Fruit fly (Drosophila melanogaster) whole organism: Measurements from ENCODE around the gene CG5346.

ENCODE experiments used
- CG8478 ChIP-seq: fragments of >200 bp; optimal IDR thresholded peaks from 2 replicates; lab custom pipeline; 2018; ENCODE audit warnings: inconsistent platforms
- Dll ChIP-seq: fragments of >200 bp; optimal IDR thresholded peaks from 2 replicates; lab custom pipeline; 2017
- EcR ChIP-seq, 2 experiments: fragments of >200 bp; optimal IDR thresholded peaks; 2 replicates each; lab custom pipeline; 2017; ENCODE audit warnings: missing biosample characterization in 2 of 2, missing genetic modification characterization in 2 of 2, missing genetic modification reagents in 2 of 2
- pan ChIP-seq: fragments of >200 bp; optimal IDR thresholded peaks from 2 replicates; lab custom pipeline; 2017
- psq ChIP-seq: fragments of >200 bp; optimal IDR thresholded peaks from 2 replicates; lab custom pipeline; 2017
- usp ChIP-seq: fragments of >200 bp; optimal IDR thresholded peaks from 2 replicates; lab custom pipeline; 2017; ENCODE audit warnings: missing biosample characterization, missing genetic modification characterization, mixed read lengths

The CG5346 gene

DNA sequence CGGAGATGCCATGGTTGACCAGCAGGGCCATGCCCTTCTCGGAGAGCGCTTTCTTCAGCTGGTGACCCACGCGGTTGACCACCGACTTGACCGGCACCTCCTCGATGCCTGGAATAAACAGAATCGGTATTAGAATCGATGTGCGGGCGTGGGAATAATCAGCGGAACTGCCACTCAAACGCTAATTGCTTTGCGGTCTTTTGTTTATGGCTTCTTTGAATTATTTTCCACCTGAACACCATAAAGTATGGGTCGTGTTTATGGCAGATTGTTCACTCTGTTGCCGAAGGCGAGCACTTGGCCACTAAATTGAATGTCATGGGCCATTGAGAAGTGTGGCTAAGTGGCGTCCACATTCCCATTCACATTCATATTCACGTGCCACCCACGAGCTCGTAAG lies 6.4 kb downstream of the CG5346 start:
- TF ChIP-seq CG8478 (lab: Kevin White, UChicago) (no peak), Dll (lab: Kevin White, UChicago) (no peak), usp (GFP tag; lab: Kevin White, UChicago) (no peak), psq (lab: Kevin White, UChicago) (no peak), pan (lab: Kevin White, UChicago) (no peak)

DNA sequence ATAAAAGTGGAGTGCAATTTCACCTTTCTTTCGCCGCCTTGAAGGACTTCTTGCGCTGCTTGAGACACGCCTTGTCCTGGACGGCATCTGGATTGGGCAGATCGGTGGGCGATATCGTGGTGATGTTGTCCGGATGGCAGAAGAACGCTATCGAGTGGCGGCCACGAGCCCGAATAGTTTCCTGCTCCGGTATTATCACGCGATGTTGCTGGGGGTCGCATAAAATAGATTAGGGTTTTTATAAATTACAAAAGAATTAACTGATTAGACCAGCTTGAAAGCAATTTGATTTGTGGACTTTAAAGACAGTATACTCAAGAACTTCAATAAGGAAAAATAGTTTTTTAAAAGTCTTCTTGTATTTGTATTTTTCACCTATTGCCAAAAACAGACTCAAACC lies 8.0 kb downstream of the CG5346 start:
- TF ChIP-seq Dll (lab: Kevin White, UChicago) (no peak), usp (GFP tag; lab: Kevin White, UChicago) (no peak), pan (lab: Kevin White, UChicago) (no peak), CG8478 (lab: Kevin White, UChicago) (no peak), EcR (GFP tag; optimal IDR thresholded peaks at IDR 0.05; lab: Kevin White, UChicago) (no peak), psq (lab: Kevin White, UChicago) (no peak)

DNA sequence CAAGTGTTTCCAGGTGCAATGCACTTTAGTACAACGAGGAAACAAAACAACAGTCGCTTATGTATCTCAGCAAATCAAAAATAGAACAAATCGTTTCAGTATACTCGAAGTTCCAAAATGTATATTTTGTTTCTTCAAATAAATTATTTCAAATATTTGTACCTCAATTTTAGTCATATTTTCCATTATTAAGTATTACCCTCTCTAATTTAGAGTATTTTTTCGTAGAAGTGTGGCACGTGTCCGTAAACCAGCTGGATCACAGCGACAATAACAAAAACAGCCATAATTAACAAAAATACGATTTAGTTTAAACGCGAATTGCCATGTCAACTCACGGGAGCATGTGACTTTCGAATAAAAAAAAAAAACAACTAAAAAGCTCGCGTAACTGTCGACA lies 9.7 kb downstream of the CG5346 start:
- no peak for TF ChIP-seq CG8478 (lab: Kevin White, UChicago)
- no peak for TF ChIP-seq EcR (GFP tag; optimal IDR thresholded peaks at IDR 0.05; lab: Kevin White, UChicago)
- TF ChIP-seq Dll (lab: Kevin White, UChicago): no peak
- no peak for TF ChIP-seq psq (lab: Kevin White, UChicago)
- TF ChIP-seq usp (GFP tag; lab: Kevin White, UChicago): no peak
- no peak for TF ChIP-seq pan (lab: Kevin White, UChicago)

- TF ChIP-seq usp (GFP tag; lab: Kevin White, UChicago): no peak
- no peak for TF ChIP-seq CG8478 (lab: Kevin White, UChicago)
- TF ChIP-seq psq (lab: Kevin White, UChicago): no peak
- TF ChIP-seq Dll (lab: Kevin White, UChicago): no peak
Observed at dm6 chr3R:22518285-22518684, 10.2 kb downstream of the CG5346 start.

dm6 chr3R:22515384-22515783 lies 13.1 kb downstream of the CG5346 start:
- TF ChIP-seq psq (lab: Kevin White, UChicago) (no peak), CG8478 (lab: Kevin White, UChicago) (no peak), EcR (GFP tag; optimal IDR thresholded peaks at IDR 0.05; lab: Kevin White, UChicago) (no peak), usp (GFP tag; lab: Kevin White, UChicago) (no peak), Dll (lab: Kevin White, UChicago) (no peak), pan (lab: Kevin White, UChicago) (no peak)

DNA sequence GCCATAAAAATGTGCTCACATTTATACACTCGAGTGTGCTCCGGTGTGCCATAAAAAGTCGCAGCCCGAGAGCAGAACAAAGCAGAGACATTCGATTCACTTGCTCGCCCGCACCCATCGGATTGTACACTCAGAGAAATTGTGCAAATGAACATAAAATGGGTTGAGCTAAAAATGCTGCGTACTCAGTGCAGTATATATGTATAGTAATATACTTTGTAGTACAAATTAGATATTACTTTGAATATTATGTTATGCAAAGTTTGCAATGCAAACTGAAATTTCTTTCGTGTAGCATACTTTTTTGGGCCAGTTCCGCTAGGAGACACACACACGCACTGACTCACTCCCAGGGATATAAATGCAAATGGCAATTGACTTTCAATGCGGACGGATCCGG lies 24.8 kb downstream of the CG5346 start:
- TF ChIP-seq Dll (lab: Kevin White, UChicago) (no peak), pan (lab: Kevin White, UChicago) (no peak), usp (GFP tag; lab: Kevin White, UChicago) (no peak)

- TF ChIP-seq psq (lab: Kevin White, UChicago): no peak
- TF ChIP-seq CG8478 (lab: Kevin White, UChicago): no peak
- TF ChIP-seq usp (GFP tag; lab: Kevin White, UChicago): no peak
- no peak for TF ChIP-seq Dll (lab: Kevin White, UChicago)
- TF ChIP-seq pan (lab: Kevin White, UChicago): no peak
- no peak for TF ChIP-seq EcR (GFP tag; optimal IDR thresholded peaks at IDR 0.05; lab: Kevin White, UChicago)
Observed at dm6 chr3R:22497025-22497424, 31.4 kb downstream of the CG5346 start, which contains the start of gene Octbeta1R. Octbeta1R (plus strand) TSS chr3R:22497215.

dm6 chr3R:22494523-22495309 lies 33.7 kb downstream of the CG5346 start:
- no peak for TF ChIP-seq usp (GFP tag; lab: Kevin White, UChicago)
- no peak for TF ChIP-seq Dll (lab: Kevin White, UChicago)
- no peak for TF ChIP-seq psq (lab: Kevin White, UChicago)
- TF ChIP-seq pan (lab: Kevin White, UChicago): no peak
- no peak for TF ChIP-seq CG8478 (lab: Kevin White, UChicago)
- TF ChIP-seq EcR (GFP tag; optimal IDR thresholded peaks at IDR 0.05; lab: Kevin White, UChicago): no peak

DNA sequence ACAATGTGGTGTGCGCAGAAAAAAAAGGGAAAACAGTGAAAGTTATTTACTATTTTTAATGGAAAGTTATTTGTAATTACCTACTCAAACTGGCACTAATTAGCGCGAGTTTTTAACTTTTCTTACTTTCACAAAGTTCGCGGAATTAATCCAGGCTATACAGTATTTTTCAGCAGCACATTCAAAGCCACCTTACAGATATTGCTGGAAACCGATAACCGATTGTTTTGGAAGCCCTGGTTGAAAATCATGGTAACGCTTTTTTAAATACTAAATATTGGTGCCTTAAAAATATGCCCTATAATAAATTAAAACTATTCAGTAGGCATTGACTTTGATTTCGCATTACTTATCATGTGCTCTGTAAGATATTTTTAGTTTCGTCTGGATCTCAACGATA lies 35.7 kb downstream of the CG5346 start, which contains the start of gene tHMG2:
Gene tHMG2, plus strand, starts transcription at position 187 of the 400 bp plus-strand sequence.
- TF ChIP-seq CG8478 (lab: Kevin White, UChicago) (no peak), Dll (lab: Kevin White, UChicago) (no peak), pan (lab: Kevin White, UChicago) (no peak), EcR (GFP tag; optimal IDR thresholded peaks at IDR 0.05; lab: Kevin White, UChicago) (no peak), usp (GFP tag; lab: Kevin White, UChicago) (no peak), psq (lab: Kevin White, UChicago) (no peak)

DNA sequence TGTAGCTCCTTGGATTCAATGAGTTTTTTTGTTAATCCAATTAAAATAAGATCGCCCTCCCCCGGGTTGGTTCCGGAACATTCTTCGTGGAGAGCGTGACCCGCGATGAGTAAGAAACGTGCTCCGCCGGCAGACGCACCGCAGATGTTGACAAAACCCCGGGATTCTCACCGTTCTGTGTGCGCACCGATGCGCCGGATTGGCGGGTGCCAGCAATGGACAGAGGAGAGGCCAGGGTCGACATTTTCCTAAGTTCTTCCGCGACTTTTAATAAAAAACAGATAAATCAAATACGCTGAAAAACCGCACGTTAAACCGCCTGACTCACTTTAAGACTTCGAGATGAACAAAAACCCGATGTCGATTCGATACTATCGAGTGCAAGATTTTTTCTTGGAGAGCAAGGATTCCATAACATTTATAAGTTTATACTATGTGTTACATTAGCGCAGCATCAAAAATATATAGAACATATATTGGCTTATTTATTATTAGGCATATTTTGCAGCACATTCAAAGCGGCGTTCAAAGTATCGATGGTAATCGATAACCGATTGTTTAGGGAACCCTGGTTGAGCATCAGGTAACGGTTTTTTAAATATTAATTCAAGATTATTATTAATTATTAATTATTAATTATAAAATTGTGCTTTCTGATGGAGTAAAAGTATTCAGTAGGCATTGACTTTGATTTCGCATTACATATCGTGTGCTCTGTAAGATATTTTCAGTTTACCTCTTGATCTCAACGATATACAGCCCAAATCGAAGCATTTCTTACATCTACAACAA lies 37.2 kb downstream of the CG5346 start, which contains the start of the genes CCT1 and tHMG1:
Gene CCT1, minus strand, starts transcription at position 352 of the 792 bp plus-strand sequence.
Gene tHMG1, plus strand, starts transcription at position 742 of the 792 bp plus-strand sequence.
- TF ChIP-seq Dll (lab: Kevin White, UChicago): no peak
- TF ChIP-seq EcR (GFP tag; optimal IDR thresholded peaks at IDR 0.05; lab: Kevin White, UChicago): no peak
- TF ChIP-seq CG8478 (lab: Kevin White, UChicago): no peak
- no peak for TF ChIP-seq pan (lab: Kevin White, UChicago)
- TF ChIP-seq usp (GFP tag; lab: Kevin White, UChicago): no peak
- TF ChIP-seq psq (lab: Kevin White, UChicago): no peak

- TF ChIP-seq EcR (GFP tag; optimal IDR thresholded peaks at IDR 0.05; lab: Kevin White, UChicago): no peak
- TF ChIP-seq pan (lab: Kevin White, UChicago): no peak
- no peak for TF ChIP-seq CG8478 (lab: Kevin White, UChicago)
- TF ChIP-seq psq (lab: Kevin White, UChicago): no peak
- TF ChIP-seq usp (GFP tag; lab: Kevin White, UChicago): no peak
- TF ChIP-seq Dll (lab: Kevin White, UChicago): no peak
Observed at dm6 chr3R:22488855-22489254, 39.6 kb downstream of the CG5346 start, which contains the start of gene CG5376. CG5376 (minus strand) TSS chr3R:22488955.
